Worm (Caenorhabditis elegans) whole organism, L2 larva: ENCODE results near the gene sra-2.

Source experiments
- ama-1 ChIP-seq: fragments of 150-350 bp; optimal IDR thresholded peaks from 2 replicates; lab custom pipeline; 2018; ENCODE audit warnings: inconsistent platforms
- fos-1 ChIP-seq: fragments of 150-350 bp; optimal IDR thresholded peaks from 2 replicates; lab custom pipeline; 2014; ENCODE audit warnings: missing biosample characterization, missing genetic modification characterization
- nhr-11 ChIP-seq: fragments of 150-350 bp; optimal IDR thresholded peaks from 2 replicates; lab custom pipeline; 2014; ENCODE audit warnings: missing biosample characterization, missing genetic modification characterization
- nhr-12 ChIP-seq: fragments of 150-350 bp; optimal IDR thresholded peaks from 2 replicates; lab custom pipeline; 2014; ENCODE audit warnings: missing biosample characterization, missing genetic modification characterization
- peb-1 ChIP-seq: fragments of 150-350 bp; optimal IDR thresholded peaks from 2 replicates; lab custom pipeline; 2014; ENCODE audit warnings: missing biosample characterization, missing genetic modification characterization
- unc-39 ChIP-seq: fragments of 150-350 bp; optimal IDR thresholded peaks from 2 replicates; lab custom pipeline; 2014; ENCODE audit warnings: missing biosample characterization, missing genetic modification characterization

- TF ChIP-seq nhr-11 (tag; lab: Kevin White, UChicago) (no peak), fos-1 (tag; lab: Kevin White, UChicago) (no peak), ama-1 (lab: Kevin White, UChicago) (no peak), peb-1 (tag; lab: Kevin White, UChicago) (no peak), nhr-12 (tag; lab: Kevin White, UChicago) (no peak), unc-39 (no peak)
Observed at ce11 chrII:9559929-9560328, 31.3 kb downstream of the sra-2 start, which contains the start of gene F35H8.4.
